Worm (Caenorhabditis elegans): ENCODE measurements around the gene C44C10.12.

The C44C10.12 gene

DNA sequence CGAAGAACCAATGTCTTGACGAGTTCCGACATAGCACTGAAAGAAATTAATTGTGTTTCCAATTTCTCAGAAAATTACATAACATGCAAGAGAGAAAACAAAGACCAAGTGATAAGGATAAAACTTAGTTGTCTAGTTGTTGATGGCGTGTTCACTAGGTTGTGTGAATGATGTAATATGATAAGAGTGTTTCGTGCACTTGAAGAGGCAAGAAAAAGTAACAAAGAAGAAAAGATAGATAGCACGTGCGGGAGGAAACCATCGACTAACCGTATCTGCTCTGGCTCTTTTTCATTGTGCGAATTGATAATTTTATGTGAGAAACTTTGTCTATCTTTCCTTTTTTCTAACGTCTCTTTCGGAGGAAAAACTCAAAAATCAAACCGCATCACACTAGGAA, 35.2 kb upstream of the C44C10.12 start, which contains the start of gene sfxn-1.5 (continued):
- TF ChIP-seq nhr-47 (tag; optimal IDR thresholded peaks at IDR 0.05), result no peak
- TF ChIP-seq nhr-19 (GFP tag; conservative IDR thresholded peaks at IDR 0.05), result no peak
- peak; percentile 47 for TF ChIP-seq nhr-71 (tag; optimal IDR thresholded peaks at IDR 0.05)
- TF ChIP-seq isw-1 (GFP tag; IDR thresholded peaks at IDR 0.05), result no peak
- no peak for TF ChIP-seq egl-27 (tag; optimal IDR thresholded peaks at IDR 0.05)
- no peak for TF ChIP-seq lsy-2 (tag; optimal IDR thresholded peaks at IDR 0.05)
- TF ChIP-seq zip-4 (GFP tag; optimal IDR thresholded peaks at IDR 0.05), result no peak
- TF ChIP-seq nhr-90 (tag; optimal IDR thresholded peaks at IDR 0.05; ENCODE audit: poor library complexity), result peak; percentile 38
- TF ChIP-seq unc-86 (tag; optimal IDR thresholded peaks at IDR 0.05), result no peak
- peak; percentile 53 to 90 (median 68) for TF ChIP-seq elt-3 (tag; optimal IDR thresholded peaks at IDR 0.05)
- TF ChIP-seq mab-9 (GFP tag; IDR thresholded peaks at IDR 0.05), result no peak
- no peak for TF ChIP-seq pag-3 (tag; optimal IDR thresholded peaks at IDR 0.05; ENCODE audit: borderline replicate concordance, insufficient read depth)
- no peak for TF ChIP-seq nhr-77 (tag; optimal IDR thresholded peaks at IDR 0.05)
- peak; percentile 0 for TF ChIP-seq hpl-2 (GFP tag; optimal IDR thresholded peaks at IDR 0.05)
- no peak for TF ChIP-seq ets-5 (GFP tag; IDR thresholded peaks at IDR 0.05)
- no peak for TF ChIP-seq grh-1 (GFP tag; IDR thresholded peaks at IDR 0.05)
- TF ChIP-seq irx-1 (tag; optimal IDR thresholded peaks at IDR 0.05), result no peak
- peak; percentile 43 for TF ChIP-seq lin-14 (GFP tag; optimal IDR thresholded peaks at IDR 0.05)
- TF ChIP-seq nhr-28 (tag; optimal IDR thresholded peaks at IDR 0.05), result no peak
- peak; percentile 94 for TF ChIP-seq elt-2 (tag; optimal IDR thresholded peaks at IDR 0.05)
- no peak for TF ChIP-seq alr-1 (tag; optimal IDR thresholded peaks at IDR 0.05; ENCODE audit: borderline replicate concordance)
- no peak for TF ChIP-seq ztf-4 (tag; optimal IDR thresholded peaks at IDR 0.05)
- no peak for TF ChIP-seq skn-1 (tag; optimal IDR thresholded peaks at IDR 0.05)
- TF ChIP-seq dsc-1 (tag; optimal IDR thresholded peaks at IDR 0.05), result no peak
- no peak for TF ChIP-seq aha-1 (tag; optimal IDR thresholded peaks at IDR 0.05)
- TF ChIP-seq nhr-85 (tag), result peak; percentile 74
- no peak for TF ChIP-seq fos-1 (tag; optimal IDR thresholded peaks at IDR 0.05)
- no peak for TF ChIP-seq ama-1 (optimal IDR thresholded peaks at IDR 0.05)
- TF ChIP-seq ceh-8 (GFP tag; optimal IDR thresholded peaks at IDR 0.05), result no peak
- TF ChIP-seq lin-35 (GFP tag; optimal IDR thresholded peaks at IDR 0.05), result peak in 1 of 2 experiments; percentile 43
- peak; percentile 1 for TF ChIP-seq snu-23 (GFP tag; optimal IDR thresholded peaks at IDR 0.05)
- TF ChIP-seq unc-130 (tag; optimal IDR thresholded peaks at IDR 0.05), result no peak
- no peak for TF ChIP-seq dpl-1 (GFP tag; optimal IDR thresholded peaks at IDR 0.05)
- TF ChIP-seq mdl-1 (tag; optimal IDR thresholded peaks at IDR 0.05), result peak in 1 of 2 experiments; percentile 55
- TF ChIP-seq hlh-4 (tag; optimal IDR thresholded peaks at IDR 0.05), result no peak
- no peak for TF ChIP-seq zag-1 (tag; optimal IDR thresholded peaks at IDR 0.05)
- no peak for TF ChIP-seq pax-3 (tag; optimal IDR thresholded peaks at IDR 0.05)
- no peak for TF ChIP-seq aly-2 (tag; optimal IDR thresholded peaks at IDR 0.05)
- no peak for TF ChIP-seq ceh-88 (GFP tag; IDR thresholded peaks at IDR 0.05)
- no peak for TF ChIP-seq lir-3 (tag; optimal IDR thresholded peaks at IDR 0.05; ENCODE audit: poor library complexity)
- TF ChIP-seq C16A3.4 (tag; optimal IDR thresholded peaks at IDR 0.05), result no peak
- peak; percentile 40 for TF ChIP-seq jun-1 (tag; optimal IDR thresholded peaks at IDR 0.05)

DNA sequence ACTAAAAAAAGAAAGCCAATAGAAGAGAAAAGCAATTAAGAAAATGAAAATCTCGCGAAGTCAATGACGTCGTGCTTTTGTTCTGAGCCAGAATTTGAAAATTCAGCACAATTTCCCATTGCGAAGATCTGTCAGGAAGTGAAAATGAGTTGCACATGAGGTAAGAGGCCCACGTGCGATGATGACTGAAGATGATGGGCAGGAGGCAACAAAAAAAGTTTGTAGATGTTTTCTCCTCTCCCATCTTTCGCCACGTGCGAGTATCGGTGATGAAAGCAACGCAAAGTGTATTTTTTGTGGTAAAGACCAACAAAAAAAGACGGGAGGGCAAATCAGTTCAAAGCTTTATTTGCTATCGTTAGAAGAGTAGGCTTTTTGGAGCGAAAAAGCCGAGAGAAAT, 34.7 kb upstream of the C44C10.12 start:
- TF ChIP-seq irx-1 (tag; optimal IDR thresholded peaks at IDR 0.05), result no peak
- TF ChIP-seq elt-2 (tag; optimal IDR thresholded peaks at IDR 0.05), result no peak
- peak; percentile 0 for TF ChIP-seq nhr-85 (tag)
- TF ChIP-seq tbx-2 (tag; optimal IDR thresholded peaks at IDR 0.05), result peak; percentile 9
- peak in 1 of 2 experiments; percentile 74 for TF ChIP-seq mdl-1 (tag; optimal IDR thresholded peaks at IDR 0.05)
- TF ChIP-seq pqm-1 (tag; optimal IDR thresholded peaks at IDR 0.05), result no peak
- TF ChIP-seq aly-2 (tag; optimal IDR thresholded peaks at IDR 0.05), result no peak
- TF ChIP-seq unc-30 (tag; optimal IDR thresholded peaks at IDR 0.05), result no peak
- TF ChIP-seq lin-14 (GFP tag; optimal IDR thresholded peaks at IDR 0.05), result peak; percentile 15
- TF ChIP-seq skn-1 (tag; optimal IDR thresholded peaks at IDR 0.05), result peak; percentile 4

Data from whole organism, L1 larva.